Comparison of ENCODE assay signal across 5 fruit fly cellular contexts in the genomic region with DNA sequence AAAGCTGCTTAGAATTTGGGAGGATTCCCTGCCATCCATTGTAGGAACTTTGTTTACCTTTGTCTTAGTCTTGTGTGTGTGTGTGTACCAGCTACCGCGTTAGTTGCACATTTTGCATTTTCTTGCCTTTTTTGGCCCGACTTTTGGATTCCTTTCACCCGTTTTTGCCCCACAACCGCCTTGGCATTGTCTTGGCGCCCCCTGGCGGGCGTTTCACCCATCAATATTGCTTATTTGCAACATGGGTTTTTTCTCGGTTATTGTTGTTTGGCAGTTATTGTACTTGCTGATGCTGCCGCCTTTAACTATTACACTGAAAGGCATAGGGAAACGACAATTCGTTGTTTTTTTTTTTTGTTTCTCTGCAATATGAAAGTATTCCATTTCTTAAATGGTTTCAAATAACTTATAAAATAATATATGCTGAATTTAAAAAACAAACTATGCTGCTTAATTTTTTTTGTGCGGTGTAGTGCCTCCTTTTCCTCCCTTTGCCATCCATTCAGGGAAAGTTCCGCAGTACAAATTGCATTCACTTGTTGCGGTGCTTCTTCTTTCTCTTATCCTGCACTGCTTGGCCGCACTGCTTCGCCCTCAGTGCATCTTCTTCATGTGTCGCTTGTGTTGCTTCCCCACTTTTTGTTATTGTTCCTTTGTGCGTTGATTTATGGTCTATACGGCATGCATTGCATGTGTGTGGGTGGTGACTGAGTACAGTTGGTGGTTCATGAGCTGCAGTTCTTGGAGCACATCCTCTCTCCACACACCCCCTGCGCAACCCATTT.
TF ChIP-seq lines count a peak whose summit lies in the region.

No protein-coding gene starts in this region.

- TF ChIP-seq CTCF in S2 (optimal IDR thresholded peaks at IDR 0.05; lab: Kevin White, UChicago): peak; percentile 69 to 75
- TF ChIP-seq CTCF in whole organism, embryonic (GFP tag; optimal IDR thresholded peaks at IDR 0.05; lab: Kevin White, UChicago): peak; percentile 80

TF ChIP-seq in whole organism, embryonic, 481 proteins besides CTCF, POLR2A, EP300 and RAD21:
- peak; percentile 5 for TF ChIP-seq zf30C (GFP tag; optimal IDR thresholded peaks at IDR 0.05; lab: Kevin White, UChicago)
- peak; percentile 79 for TF ChIP-seq CG31365 (tag; optimal IDR thresholded peaks at IDR 0.05; lab: Kevin White, UChicago)
- TF ChIP-seq CG6791 (GFP tag; IDR thresholded peaks at IDR 0.05; lab: Robert Waterston, UW; ENCODE audit: partially characterized antibody): 0 out of 3 replicates have a peak, but pooled peaks have one; percentile 25
- 0 out of 3 replicates have a peak, but pooled peaks have one; percentile 15 for TF ChIP-seq Opbp (GFP tag; IDR thresholded peaks at IDR 0.05; lab: Robert Waterston, UW; ENCODE audit: partially characterized antibody)
- no peak for TF ChIP-seq CG6689 (GFP tag; IDR thresholded peaks at IDR 0.05; lab: Robert Waterston, UW)
- TF ChIP-seq psq (GFP tag; optimal IDR thresholded peaks at IDR 0.05; lab: Kevin White, UChicago): no peak
- peak; percentile 10 for TF ChIP-seq Med (GFP tag; lab: Kevin White, UChicago)
- TF ChIP-seq cg (GFP tag; optimal IDR thresholded peaks at IDR 0.05; lab: Kevin White, UChicago): no peak

TF ChIP-seq in whole organism, prepupa, 60 proteins besides CTCF, POLR2A, EP300 and RAD21 (continues in another document):
- TF ChIP-seq CG34406 (GFP tag; optimal IDR thresholded peaks at IDR 0.05; lab: Kevin White, UChicago) (peak; percentile 3), CG6276 (GFP tag; optimal IDR thresholded peaks at IDR 0.05; lab: Kevin White, UChicago) (no peak), svp (GFP tag; lab: Kevin White, UChicago) (peak; percentile 66), CG9139 (GFP tag; optimal IDR thresholded peaks at IDR 0.05; lab: Kevin White, UChicago) (no peak), Hr39 (GFP tag; optimal IDR thresholded peaks at IDR 0.05; lab: Kevin White, UChicago) (no peak), CG1621 (tag; optimal IDR thresholded peaks at IDR 0.05; lab: Kevin White, UChicago) (no peak), Gug (GFP tag; IDR thresholded peaks at IDR 0.05; lab: Robert Waterston, UW) (no peak), CG31627 (GFP tag; optimal IDR thresholded peaks at IDR 0.05; lab: Kevin White, UChicago) (no peak), spab (GFP tag; optimal IDR thresholded peaks at IDR 0.05; lab: Kevin White, UChicago) (no peak), Met (GFP tag; optimal IDR thresholded peaks at IDR 0.05; lab: Kevin White, UChicago) (peak; percentile 14), lz (GFP tag; optimal IDR thresholded peaks at IDR 0.05; lab: Kevin White, UChicago) (no peak), Sox14 (GFP tag; optimal IDR thresholded peaks at IDR 0.05; lab: Kevin White, UChicago) (peak; percentile 30), CG11762 (GFP tag; optimal IDR thresholded peaks at IDR 0.05; lab: Kevin White, UChicago; ENCODE audit: insufficient read depth) (no peak), CG6808 (GFP tag; optimal IDR thresholded peaks at IDR 0.05; lab: Kevin White, UChicago) (peak; percentile 22), CG6854 (GFP tag; optimal IDR thresholded peaks at IDR 0.05; lab: Kevin White, UChicago) (no peak), CG3919 (GFP tag; optimal IDR thresholded peaks at IDR 0.05; lab: Kevin White, UChicago) (no peak), CG10669 (GFP tag; optimal IDR thresholded peaks at IDR 0.05; lab: Kevin White, UChicago) (no peak), CG4318 (GFP tag; optimal IDR thresholded peaks at IDR 0.05; lab: Kevin White, UChicago) (no peak), Eip93F (GFP tag; optimal IDR thresholded peaks at IDR 0.05; lab: Kevin White, UChicago) (no peak), Blimp-1 (GFP tag; optimal IDR thresholded peaks at IDR 0.05; lab: Kevin White, UChicago) (no peak), fkh (GFP tag; optimal IDR thresholded peaks at IDR 0.05; lab: Kevin White, UChicago) (no peak), OdsH (GFP tag; optimal IDR thresholded peaks at IDR 0.05; lab: Kevin White, UChicago) (peak; percentile 12), esn (GFP tag; optimal IDR thresholded peaks at IDR 0.05; lab: Kevin White, UChicago) (peak; percentile 24), dsx (GFP tag; optimal IDR thresholded peaks at IDR 0.05; lab: Kevin White, UChicago; ENCODE audit: poor library complexity, severe bottlenecking) (peak; percentile 24)

TF ChIP-seq in whole organism, pupa, 21 proteins besides CTCF, POLR2A, EP300 and RAD21:
- TF ChIP-seq Pif1B (GFP tag; optimal IDR thresholded peaks at IDR 0.05; lab: Kevin White, UChicago) (no peak), rn (GFP tag; IDR thresholded peaks at IDR 0.05; lab: Robert Waterston, UW) (no peak), CG14655 (GFP tag; optimal IDR thresholded peaks at IDR 0.05; lab: Kevin White, UChicago) (peak; percentile 17), CG8301 (tag; optimal IDR thresholded peaks at IDR 0.05; lab: Kevin White, UChicago) (peak; percentile 2), CG17806 (tag; optimal IDR thresholded peaks at IDR 0.05; lab: Kevin White, UChicago) (no peak), CG8159 (tag; optimal IDR thresholded peaks at IDR 0.05; lab: Kevin White, UChicago) (peak; percentile 1), CG34367 (tag; optimal IDR thresholded peaks at IDR 0.05; lab: Kevin White, UChicago) (no peak), CG9948 (tag; optimal IDR thresholded peaks at IDR 0.05; lab: Kevin White, UChicago) (peak; percentile 29), CG15710 (tag; optimal IDR thresholded peaks at IDR 0.05; lab: Kevin White, UChicago) (peak; percentile 15), CG4496 (GFP tag; IDR thresholded peaks at IDR 0.05; lab: Robert Waterston, UW) (no peak), CG10348 (GFP tag; IDR thresholded peaks at IDR 0.05; lab: Robert Waterston, UW) (no peak)
TF ChIP-seq in whole organism, pupa: peak in this region for 5.

TF ChIP-seq in whole organism, wandering third instar larva, 38 proteins besides CTCF, POLR2A, EP300 and RAD21:
- TF ChIP-seq psq (GFP tag; optimal IDR thresholded peaks at IDR 0.05; lab: Kevin White, UChicago) (peak; percentile 47), fru (GFP tag; optimal IDR thresholded peaks at IDR 0.05; lab: Kevin White, UChicago) (no peak)
